Fruit fly (Drosophila melanogaster): ENCODE measurements around the gene CG32984.

The CG32984 gene

dm6 chr2L:8964657-8965056 lies at the start of gene CG32984:
CG32984 (plus strand) TSS chr2L:8964957.
- no peak for TF ChIP-seq noc (tag; optimal IDR thresholded peaks at IDR 0.05)

dm6 chr2L:8915709-8916108 lies 49.0 kb upstream of the CG32984 start:
- TF ChIP-seq noc (tag; optimal IDR thresholded peaks at IDR 0.05): no peak

dm6 chr2L:8919638-8920037 lies 45.1 kb upstream of the CG32984 start:
- no peak for TF ChIP-seq noc (tag; optimal IDR thresholded peaks at IDR 0.05)

- no peak for TF ChIP-seq noc (tag; optimal IDR thresholded peaks at IDR 0.05)
Observed at dm6 chr2L:8920294-8920693, 44.5 kb upstream of the CG32984 start.

dm6 chr2L:8921934-8922333 lies 42.8 kb upstream of the CG32984 start:
- TF ChIP-seq noc (tag; optimal IDR thresholded peaks at IDR 0.05): no peak

- TF ChIP-seq noc (tag; optimal IDR thresholded peaks at IDR 0.05): no peak
Observed at dm6 chr2L:8923405-8923804, 41.4 kb upstream of the CG32984 start.

dm6 chr2L:8931176-8931575 lies 33.6 kb upstream of the CG32984 start:
- TF ChIP-seq noc (tag; optimal IDR thresholded peaks at IDR 0.05): no peak

- TF ChIP-seq noc (tag; optimal IDR thresholded peaks at IDR 0.05): no peak
Observed at dm6 chr2L:8933710-8934242, 31.0 kb upstream of the CG32984 start, which contains the start of gene Tsp29Fa. Tsp29Fa (plus strand) TSS chr2L:8933962.

- TF ChIP-seq noc (tag; optimal IDR thresholded peaks at IDR 0.05): peak; percentile 93
Observed at dm6 chr2L:8937003-8937402, 27.8 kb upstream of the CG32984 start, which contains the start of gene Tsp29Fb. Tsp29Fb (plus strand) TSS chr2L:8937390.

- no peak for TF ChIP-seq noc (tag; optimal IDR thresholded peaks at IDR 0.05)
Observed at dm6 chr2L:8937837-8938413, 26.8 kb upstream of the CG32984 start.

- peak; percentile 8 for TF ChIP-seq noc (tag; optimal IDR thresholded peaks at IDR 0.05)
Observed at dm6 chr2L:8940680-8941079, 24.1 kb upstream of the CG32984 start.

dm6 chr2L:8941736-8942337 lies 22.9 kb upstream of the CG32984 start, which contains the start of gene Argl:
Argl (minus strand) TSS chr2L:8942105.
- peak; percentile 72 for TF ChIP-seq noc (tag; optimal IDR thresholded peaks at IDR 0.05)

- TF ChIP-seq noc (tag; optimal IDR thresholded peaks at IDR 0.05): no peak
Observed at dm6 chr2L:8943110-8943509, 21.6 kb upstream of the CG32984 start, which contains the start of gene CG9515. CG9515 (minus strand) TSS chr2L:8943257.

- TF ChIP-seq noc (tag; optimal IDR thresholded peaks at IDR 0.05): peak; percentile 8
Observed at dm6 chr2L:8946718-8947316, 17.9 kb upstream of the CG32984 start, which contains the start of gene CG46397. CG46397 (plus strand) TSS chr2L:8947266.

- peak; percentile 11 for TF ChIP-seq noc (tag; optimal IDR thresholded peaks at IDR 0.05)
Observed at dm6 chr2L:8947989-8948388, 16.8 kb upstream of the CG32984 start.

- TF ChIP-seq noc (tag; optimal IDR thresholded peaks at IDR 0.05): peak; percentile 29
Observed at dm6 chr2L:8948650-8949049, 16.1 kb upstream of the CG32984 start.

Measured in whole organism, larva.